Worm (Caenorhabditis elegans): Measurements from ENCODE around the gene cls-2.

- TF ChIP-seq swsn-7 (tag; optimal IDR thresholded peaks at IDR 0.05) (no peak), lin-35 (GFP tag; optimal IDR thresholded peaks at IDR 0.05) (no peak), aly-2 (tag; optimal IDR thresholded peaks at IDR 0.05) (no peak), nhr-28 (tag; optimal IDR thresholded peaks at IDR 0.05) (no peak)
These were observed 46.4 kb downstream of the cls-2 start, which contains the start of gene ZK507.1 for ce11 chrIII:9101212-9101611.

Measured in whole organism, L1 larva.